Fruit fly (Drosophila melanogaster) whole organism, embryonic: ENCODE measurements around the gene Iris.

Source experiments
- Atf6 ChIP-seq: fragments of 200-800 bp; sonication (Bioruptor generic); IDR thresholded peaks from 2 replicates; pipeline ENCODE4 v1.3.6; 2022; ENCODE audit warnings: missing biosample characterization, missing genetic modification characterization
- CG10543 ChIP-seq: fragments of 200-800 bp; sonication (Bioruptor generic); optimal IDR thresholded peaks from 3 replicates; lab custom pipeline; 2017; ENCODE audit warnings: missing biosample characterization, mild to moderate bottlenecking, missing genetic modification characterization, moderate library complexity
- CG11247 ChIP-seq: fragments of 200-800 bp; sonication (Bioruptor generic); IDR thresholded peaks from 2 replicates; pipeline ENCODE4 v1.3.6; 2022; ENCODE audit warnings: missing biosample characterization, missing genetic modification characterization
- CG11723 ChIP-seq: fragments of 200-800 bp; sonication (Bioruptor generic); optimal IDR thresholded peaks from 2 replicates; lab custom pipeline; 2017; ENCODE audit warnings: missing biosample characterization, mild to moderate bottlenecking, missing genetic modification characterization
- CG14860 ChIP-seq: fragments of 200-800 bp; sonication (Bioruptor generic); IDR thresholded peaks from 3 replicates; pipeline ENCODE4 v1.3.6; 2022; ENCODE audit warnings: missing biosample characterization, missing genetic modification characterization; ENCODE audit not compliant: partially characterized antibody
- CG16813 ChIP-seq: fragments of 200-800 bp; sonication (Bioruptor generic); IDR thresholded peaks from 3 replicates; pipeline ENCODE4 v1.3.6; 2022; ENCODE audit warnings: missing biosample characterization, missing genetic modification characterization; ENCODE audit not compliant: partially characterized antibody
- CG16863 ChIP-seq: fragments of 200-800 bp; sonication (Bioruptor generic); optimal IDR thresholded peaks from 3 replicates; lab custom pipeline; 2016; ENCODE audit warnings: missing biosample characterization, missing genetic modification characterization
- CG2120 ChIP-seq: fragments of 200-800 bp; sonication (Bioruptor generic); optimal IDR thresholded peaks from 3 replicates; lab custom pipeline; 2016; ENCODE audit warnings: missing biosample characterization, missing genetic modification characterization
- CG2129 ChIP-seq: fragments of 200-800 bp; sonication (Bioruptor generic); IDR thresholded peaks from 2 replicates; pipeline ENCODE4 v1.3.6; 2022; ENCODE audit warnings: missing biosample characterization, missing genetic modification characterization; ENCODE audit not compliant: partially characterized antibody
- CG4360 ChIP-seq: fragments of 200-800 bp; sonication (Bioruptor generic); IDR thresholded peaks from 2 replicates; pipeline ENCODE4 v1.3.6; 2022; ENCODE audit warnings: missing biosample characterization, missing genetic modification characterization
- CG4820 ChIP-seq: fragments of 200-800 bp; sonication (Bioruptor generic); optimal IDR thresholded peaks from 3 replicates; lab custom pipeline; 2016; ENCODE audit warnings: missing biosample characterization, missing genetic modification characterization
- CG6791 ChIP-seq: fragments of 200-800 bp; sonication (Bioruptor generic); IDR thresholded peaks from 3 replicates; pipeline ENCODE4 v1.3.6; 2022; ENCODE audit warnings: missing biosample characterization, missing genetic modification characterization; ENCODE audit not compliant: partially characterized antibody
- CG8478 ChIP-seq: fragments of >200 bp; optimal IDR thresholded peaks from 2 replicates; lab custom pipeline; 2018
- CG8924 ChIP-seq: fragments of 200-800 bp; optimal IDR thresholded peaks from 3 replicates; lab custom pipeline; 2019; ENCODE audit warnings: missing biosample characterization, mild to moderate bottlenecking, missing genetic modification characterization, moderate library complexity
- CG9437 ChIP-seq: fragments of 200-800 bp; sonication (Bioruptor generic); optimal IDR thresholded peaks from 2 replicates; lab custom pipeline; 2018; ENCODE audit warnings: missing biosample characterization, mild to moderate bottlenecking, missing genetic modification characterization
- CG9727 ChIP-seq: fragments of 200-800 bp; sonication (Bioruptor generic); optimal IDR thresholded peaks from 3 replicates; lab custom pipeline; 2017; ENCODE audit warnings: missing biosample characterization, mild to moderate bottlenecking, missing genetic modification characterization
- D ChIP-seq, 2 experiments: fragments of 200-800 bp in 1 of 2; fragments of >200 bp in 1 of 2; sonication (Bioruptor generic) in 1 of 2; optimal IDR thresholded peaks; 2 replicates in 1 of 2; 3 replicates in 1 of 2; lab custom pipeline; 2017; ENCODE audit warnings: mild to moderate bottlenecking in 1 of 2, missing biosample characterization in 1 of 2, missing genetic modification characterization in 1 of 2, missing genetic modification reagents in 1 of 2
- Deaf1 ChIP-seq: fragments of 200-800 bp; optimal IDR thresholded peaks from 3 replicates; lab custom pipeline; 2019; ENCODE audit warnings: missing biosample characterization, mild to moderate bottlenecking, missing genetic modification characterization, moderate library complexity
- Ets97D ChIP-seq: fragments of 200-800 bp; sonication (Bioruptor generic); optimal IDR thresholded peaks from 3 replicates; lab custom pipeline; 2016; ENCODE audit warnings: missing biosample characterization, missing genetic modification characterization
- Gug ChIP-seq: fragments of 200-800 bp; sonication (Bioruptor generic); IDR thresholded peaks from 4 replicates; pipeline ENCODE4 v1.3.6; 2022; ENCODE audit warnings: missing biosample characterization, missing genetic modification characterization
- Hr3 ChIP-seq: fragments of 200-800 bp; sonication (Bioruptor generic); optimal IDR thresholded peaks from 3 replicates; lab custom pipeline; 2016; ENCODE audit warnings: missing biosample characterization, missing genetic modification characterization
- MBD-R2 ChIP-seq: fragments of 200-800 bp; sonication (Bioruptor generic); IDR thresholded peaks from 2 replicates; pipeline ENCODE4 v1.3.6; 2022; ENCODE audit warnings: missing biosample characterization, missing genetic modification characterization
- Myb ChIP-seq: fragments of 200-800 bp; sonication (Bioruptor generic); optimal IDR thresholded peaks from 2 replicates; lab custom pipeline; 2016; ENCODE audit warnings: missing biosample characterization, missing genetic modification characterization
- Pdp1 ChIP-seq, 2 experiments: fragments of 200-800 bp; sonication (Bioruptor generic); optimal IDR thresholded peaks; 3 replicates each; lab custom pipeline; 2016; ENCODE audit warnings: missing biosample characterization in 2 of 2, missing genetic modification characterization in 2 of 2, mild to moderate bottlenecking in 1 of 2, moderate library complexity in 1 of 2
- Rfx ChIP-seq: fragments of 200-800 bp; sonication (Bioruptor generic); IDR thresholded peaks from 2 replicates; pipeline ENCODE4 v1.3.6; 2022; ENCODE audit warnings: missing biosample characterization, missing genetic modification characterization
- Scr ChIP-seq: fragments of 200-800 bp; sonication (Bioruptor generic); IDR thresholded peaks from 2 replicates; pipeline ENCODE4 v1.3.6; 2022; ENCODE audit warnings: missing biosample characterization, missing genetic modification characterization; ENCODE audit not compliant: partially characterized antibody
- Sry-δ ChIP-seq: fragments of 200-800 bp; sonication (Bioruptor generic); optimal IDR thresholded peaks from 2 replicates; lab custom pipeline; 2016; ENCODE audit warnings: missing biosample characterization, missing genetic modification characterization
- ash1 ChIP-seq: fragments of 200-800 bp; sonication (Bioruptor generic); optimal IDR thresholded peaks from 2 replicates; lab custom pipeline; 2018; ENCODE audit warnings: missing biosample characterization, mild to moderate bottlenecking, missing genetic modification characterization
- cg ChIP-seq: fragments of 200-800 bp; sonication (Bioruptor generic); optimal IDR thresholded peaks from 3 replicates; lab custom pipeline; 2019; ENCODE audit warnings: missing biosample characterization, mild to moderate bottlenecking, missing genetic modification characterization, moderate library complexity
- crp ChIP-seq, 2 experiments: fragments of 200-800 bp; sonication (Bioruptor generic); optimal IDR thresholded peaks; 2 replicates in 1 of 2; 3 replicates in 1 of 2; lab custom pipeline; 2017; ENCODE audit warnings: missing biosample characterization in 2 of 2, missing genetic modification characterization in 2 of 2, mild to moderate bottlenecking in 1 of 2, moderate library complexity in 1 of 2
- esg ChIP-seq: fragments of 200-800 bp; sonication (Bioruptor generic); conservative IDR thresholded peaks from 2 replicates; pipeline ENCODE4 v1.3.6; 2022; ENCODE audit warnings: missing biosample characterization, missing genetic modification characterization
- gce ChIP-seq: fragments of 200-800 bp; sonication (Bioruptor generic); IDR thresholded peaks from 3 replicates; pipeline ENCODE4 v1.3.6; 2022; ENCODE audit warnings: missing biosample characterization, missing genetic modification characterization
- gcm ChIP-seq: fragments of 200-800 bp; sonication (Bioruptor generic); optimal IDR thresholded peaks from 2 replicates; lab custom pipeline; 2019; ENCODE audit warnings: missing biosample characterization, mild to moderate bottlenecking, missing genetic modification characterization, moderate library complexity
- grn ChIP-seq: fragments of 200-800 bp; sonication (Bioruptor generic); optimal IDR thresholded peaks from 3 replicates; lab custom pipeline; 2017; ENCODE audit warnings: missing biosample characterization, missing genetic modification characterization
- inv ChIP-seq: fragments of 200-800 bp; sonication (Bioruptor generic); IDR thresholded peaks from 2 replicates; pipeline ENCODE4 v1.3.6; 2022; ENCODE audit warnings: missing biosample characterization, missing genetic modification characterization; ENCODE audit not compliant: partially characterized antibody
- kay ChIP-seq: fragments of 200-800 bp; sonication (Bioruptor generic); optimal IDR thresholded peaks from 2 replicates; lab custom pipeline; 2016; ENCODE audit warnings: missing biosample characterization, missing genetic modification characterization
- nerfin-1 ChIP-seq: fragments of 200-800 bp; sonication (Bioruptor generic); optimal IDR thresholded peaks from 3 replicates; lab custom pipeline; 2019; ENCODE audit warnings: missing biosample characterization, mild to moderate bottlenecking, missing genetic modification characterization, moderate library complexity
- schlank ChIP-seq: fragments of 200-800 bp; sonication (Bioruptor generic); optimal IDR thresholded peaks from 2 replicates; lab custom pipeline; 2018; ENCODE audit warnings: missing biosample characterization, mild to moderate bottlenecking, missing genetic modification characterization
- sens ChIP-seq: fragments of 200-800 bp; sonication (Bioruptor generic); peaks from one replicate; lab custom pipeline; 2016; ENCODE audit warnings: missing biosample characterization, missing genetic modification characterization
- sim ChIP-seq: fragments of 200-800 bp; sonication (Bioruptor generic); IDR thresholded peaks from 2 replicates; pipeline ENCODE4 v1.3.6; 2022; ENCODE audit warnings: missing biosample characterization, missing genetic modification characterization
- slp2 ChIP-seq: fragments of 200-800 bp; sonication (Bioruptor generic); optimal IDR thresholded peaks from 2 replicates; lab custom pipeline; 2016; ENCODE audit warnings: missing biosample characterization, missing genetic modification characterization
- stwl ChIP-seq: fragments of 200-800 bp; sonication (Bioruptor generic); optimal IDR thresholded peaks from 3 replicates; lab custom pipeline; 2018; ENCODE audit warnings: missing biosample characterization, mild to moderate bottlenecking, missing genetic modification characterization, moderate library complexity
- tgo ChIP-seq: fragments of 200-800 bp; sonication (Bioruptor generic); IDR thresholded peaks from 3 replicates; pipeline ENCODE4 v1.3.6; 2022; ENCODE audit warnings: missing biosample characterization, missing genetic modification characterization
- zen2 ChIP-seq: fragments of 200-800 bp; sonication (Bioruptor generic); IDR thresholded peaks from 3 replicates; pipeline ENCODE4 v1.3.6; 2022; ENCODE audit warnings: missing biosample characterization, missing genetic modification characterization; ENCODE audit not compliant: partially characterized antibody
- zfh2 ChIP-seq: fragments of 200-800 bp; sonication (Bioruptor generic); optimal IDR thresholded peaks from 2 replicates; lab custom pipeline; 2016; ENCODE audit warnings: missing biosample characterization, missing genetic modification characterization

Iris gene

dm6 chr2L:1164294-1164693 lies 30.4 kb upstream of the Iris start, which contains the start of gene IntS14 (continued):
- TF ChIP-seq nerfin-1 (tag; lab: Kevin White, UChicago) (no peak), CG14860 (GFP tag; lab: Robert Waterston, UW) (no peak), crp (GFP tag; optimal IDR thresholded peaks at IDR 0.05; lab: Kevin White, UChicago) (peak; percentile 43 to 84), Pdp1 (GFP tag; optimal IDR thresholded peaks at IDR 0.05; lab: Kevin White, UChicago) (peak in 1 of 2 experiments; percentile 30), CG6791 (0 out of 3 replicates have a peak, but pooled peaks have one; percentile 23), Sry-δ (GFP tag; lab: Kevin White, UChicago) (peak; percentile 37), slp2 (GFP tag; lab: Kevin White, UChicago) (no peak), stwl (tag; lab: Kevin White, UChicago) (peak; percentile 17), Scr (GFP tag; lab: Robert Waterston, UW) (peak; percentile 29; the same call in 1 of the 2 replicates)

- TF ChIP-seq gcm (peak; percentile 10), MBD-R2 (GFP tag; lab: Robert Waterston, UW) (no peak), Deaf1 (no peak)
- TF ChIP-seq, all 482 proteins: peak for 1
Measured at dm6 chr2L:1163538-1164143, 29.7 kb upstream of the Iris start, which contains the start of gene CG5080. CG5080 (minus strand) TSS chr2L:1163886.

dm6 chr2L:1158519-1159319 lies 24.8 kb upstream of the Iris start, which contains the start of gene Tango14:
Tango14 (plus strand) TSS chr2L:1158661.
- TF ChIP-seq esg, result no peak
- no peak for TF ChIP-seq CG4820 (GFP tag; lab: Kevin White, UChicago)
- TF ChIP-seq CG11247 (GFP tag; lab: Robert Waterston, UW), result no peak
- no peak for TF ChIP-seq Gug
- TF ChIP-seq cg, result no peak
- no peak for TF ChIP-seq CG8924
- no peak for TF ChIP-seq CG2120 (GFP tag; lab: Kevin White, UChicago)
- TF ChIP-seq kay (GFP tag; lab: Kevin White, UChicago), result no peak
- no peak for TF ChIP-seq zen2 (GFP tag; lab: Robert Waterston, UW)
- TF ChIP-seq sim, result no peak
- no peak for TF ChIP-seq tgo (GFP tag; lab: Robert Waterston, UW)
- no peak for TF ChIP-seq Ets97D (GFP tag; lab: Kevin White, UChicago)
- TF ChIP-seq Rfx (GFP tag; lab: Robert Waterston, UW), result 0 out of 2 replicates have a peak, but pooled peaks have one; percentile 19
- TF ChIP-seq Hr3 (GFP tag; lab: Kevin White, UChicago), result no peak
- TF ChIP-seq schlank (tag; lab: Kevin White, UChicago), result no peak
- no peak for TF ChIP-seq CG9727 (GFP tag; lab: Kevin White, UChicago)
- no peak for TF ChIP-seq CG2129 (GFP tag; lab: Robert Waterston, UW)
- TF ChIP-seq D (optimal IDR thresholded peaks at IDR 0.05; lab: Kevin White, UChicago), result no peak
- TF ChIP-seq D (GFP tag; optimal IDR thresholded peaks at IDR 0.05; lab: Kevin White, UChicago), result no peak
- no peak for TF ChIP-seq gce (GFP tag; lab: Robert Waterston, UW)
- TF ChIP-seq ash1 (GFP tag; lab: Kevin White, UChicago), result no peak
- no peak for TF ChIP-seq CG11723 (GFP tag; lab: Kevin White, UChicago)
- no peak for TF ChIP-seq CG4360 (GFP tag; lab: Robert Waterston, UW)
- TF ChIP-seq CG9437, result no peak
- TF ChIP-seq CG10543 (GFP tag; lab: Kevin White, UChicago), result no peak
- TF ChIP-seq Atf6 (GFP tag; lab: Robert Waterston, UW), result no peak
- TF ChIP-seq CG8478 (lab: Kevin White, UChicago), result no peak
- TF ChIP-seq inv (GFP tag; lab: Robert Waterston, UW), result 0 out of 2 replicates have a peak, but pooled peaks have one; percentile 18
- TF ChIP-seq sens (GFP tag; lab: Kevin White, UChicago), result peak; percentile 59
- no peak for TF ChIP-seq Myb
- no peak for TF ChIP-seq zfh2
- no peak for TF ChIP-seq CG16813 (GFP tag; lab: Robert Waterston, UW)
- TF ChIP-seq CG16863 (GFP tag; lab: Kevin White, UChicago), result no peak
- TF ChIP-seq grn (GFP tag; lab: Kevin White, UChicago), result no peak
